Fruit fly (Drosophila melanogaster): Measurements from ENCODE around the gene mAcon1.

Gene mAcon1

DNA sequence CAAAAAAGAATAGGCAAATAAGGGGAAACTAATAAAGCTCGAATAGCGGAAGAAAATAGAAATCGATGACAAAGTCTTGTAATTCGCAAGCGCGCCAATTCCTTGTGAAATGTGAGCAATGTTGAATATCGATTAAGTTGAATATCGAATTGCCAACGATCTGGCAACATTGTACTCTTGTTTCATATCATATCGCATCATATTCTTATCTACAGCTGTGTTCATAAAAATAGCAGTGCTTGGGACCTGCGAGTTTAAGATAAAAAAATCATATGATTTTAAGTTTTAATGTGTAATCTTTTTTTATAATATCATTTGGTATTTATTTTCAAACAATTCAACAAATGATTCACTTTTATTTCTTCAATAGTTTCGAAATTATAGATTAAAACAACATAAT lies 19.3 kb upstream of the mAcon1 start:
- TF ChIP-seq pad (GFP tag; optimal IDR thresholded peaks at IDR 0.05) (peak; percentile 43), CG1620 (GFP tag; optimal IDR thresholded peaks at IDR 0.05) (peak; percentile 1), Clk (GFP tag; optimal IDR thresholded peaks at IDR 0.05) (no peak), CG11617 (GFP tag; optimal IDR thresholded peaks at IDR 0.05) (no peak)

dm6 chr2L:21153844-21154243 lies 14.5 kb upstream of the mAcon1 start:
- TF ChIP-seq bab1 (GFP tag; optimal IDR thresholded peaks at IDR 0.05) (peak; percentile 22), pad (GFP tag; optimal IDR thresholded peaks at IDR 0.05) (no peak), cic (GFP tag; optimal IDR thresholded peaks at IDR 0.05) (no peak), ovo (GFP tag; optimal IDR thresholded peaks at IDR 0.05) (no peak), Crg-1 (GFP tag; optimal IDR thresholded peaks at IDR 0.05) (no peak), CG1620 (GFP tag; optimal IDR thresholded peaks at IDR 0.05) (no peak), toe (GFP tag; optimal IDR thresholded peaks at IDR 0.05) (no peak), Hr96 (GFP tag; optimal IDR thresholded peaks at IDR 0.05) (no peak), tj (GFP tag; optimal IDR thresholded peaks at IDR 0.05) (no peak)

dm6 chr2L:21156156-21157040 lies 12.0 kb upstream of the mAcon1 start, which contains the start of the genes Mpp6 and E2f2:
Gene Mpp6 (plus strand): TSS chr2L:21156288.
Gene E2f2 (minus strand): TSS chr2L:21156749.
- TF ChIP-seq kay (GFP tag; ENCODE audit: borderline replicate concordance) (no peak), CG33017 (tag; optimal IDR thresholded peaks at IDR 0.05) (peak; percentile 29), Crg-1 (GFP tag; optimal IDR thresholded peaks at IDR 0.05) (peak; percentile 76), Clk (GFP tag; optimal IDR thresholded peaks at IDR 0.05) (peak; percentile 59), cic (GFP tag; optimal IDR thresholded peaks at IDR 0.05) (no peak), CG7045 (GFP tag; optimal IDR thresholded peaks at IDR 0.05) (no peak), CG5204 (GFP tag; optimal IDR thresholded peaks at IDR 0.05) (no peak), toe (GFP tag; optimal IDR thresholded peaks at IDR 0.05) (peak; percentile 64), CG1620 (GFP tag; optimal IDR thresholded peaks at IDR 0.05) (peak; percentile 83), CG7101 (tag; optimal IDR thresholded peaks at IDR 0.05) (peak; percentile 62), cnc (optimal IDR thresholded peaks at IDR 0.05) (no peak), pad (GFP tag; optimal IDR thresholded peaks at IDR 0.05) (peak; percentile 63), CG12768 (GFP tag; optimal IDR thresholded peaks at IDR 0.05) (peak; percentile 67), ovo (GFP tag; optimal IDR thresholded peaks at IDR 0.05) (no peak), Mnt (GFP tag; optimal IDR thresholded peaks at IDR 0.05) (peak; percentile 90), CG11617 (GFP tag; optimal IDR thresholded peaks at IDR 0.05) (peak; percentile 2), CG14711 (tag; optimal IDR thresholded peaks at IDR 0.05) (no peak)

- TF ChIP-seq bab1 (GFP tag; optimal IDR thresholded peaks at IDR 0.05) (peak; percentile 95), CG14711 (tag; optimal IDR thresholded peaks at IDR 0.05) (peak; percentile 89), CG7101 (tag; optimal IDR thresholded peaks at IDR 0.05) (peak; percentile 96), CG1620 (GFP tag; optimal IDR thresholded peaks at IDR 0.05) (peak; percentile 91), Hr96 (GFP tag; optimal IDR thresholded peaks at IDR 0.05) (no peak), pad (GFP tag; optimal IDR thresholded peaks at IDR 0.05) (peak; percentile 85), CG33017 (tag; optimal IDR thresholded peaks at IDR 0.05) (peak; percentile 94), ovo (GFP tag; optimal IDR thresholded peaks at IDR 0.05) (peak; percentile 77), CG11617 (GFP tag; optimal IDR thresholded peaks at IDR 0.05) (peak; percentile 96), cnc (optimal IDR thresholded peaks at IDR 0.05) (no peak), CG12768 (GFP tag; optimal IDR thresholded peaks at IDR 0.05) (peak; percentile 94), toe (GFP tag; optimal IDR thresholded peaks at IDR 0.05) (peak; percentile 88), Clk (GFP tag; optimal IDR thresholded peaks at IDR 0.05) (peak; percentile 83), tj (GFP tag; optimal IDR thresholded peaks at IDR 0.05) (peak; percentile 89), Mnt (GFP tag; optimal IDR thresholded peaks at IDR 0.05) (peak; percentile 92), cic (GFP tag; optimal IDR thresholded peaks at IDR 0.05) (peak; percentile 73), kay (GFP tag; ENCODE audit: borderline replicate concordance) (no peak), Crg-1 (GFP tag; optimal IDR thresholded peaks at IDR 0.05) (peak; percentile 87), CG7045 (GFP tag; optimal IDR thresholded peaks at IDR 0.05) (peak; percentile 90), CG5204 (GFP tag; optimal IDR thresholded peaks at IDR 0.05) (no peak)
Observed at dm6 chr2L:21158554-21158953, 9.8 kb upstream of the mAcon1 start, which contains the start of the genes Coq3 and Pld3. Gene Coq3 (minus strand): TSS chr2L:21158611. Gene Pld3 (plus strand): TSS chr2L:21158847.

- peak; percentile 45 for TF ChIP-seq bab1 (GFP tag; optimal IDR thresholded peaks at IDR 0.05)
- TF ChIP-seq CG12768 (GFP tag; optimal IDR thresholded peaks at IDR 0.05): no peak
- no peak for TF ChIP-seq CG1620 (GFP tag; optimal IDR thresholded peaks at IDR 0.05)
- TF ChIP-seq tj (GFP tag; optimal IDR thresholded peaks at IDR 0.05): peak; percentile 61
- TF ChIP-seq cic (GFP tag; optimal IDR thresholded peaks at IDR 0.05): no peak
- no peak for TF ChIP-seq cnc (optimal IDR thresholded peaks at IDR 0.05)
- TF ChIP-seq pad (GFP tag; optimal IDR thresholded peaks at IDR 0.05): no peak
Observed at dm6 chr2L:21162875-21163274, 5.5 kb upstream of the mAcon1 start, which contains the start of gene Nbr. Gene Nbr (minus strand): TSS chr2L:21163083.

- peak; percentile 35 for TF ChIP-seq bab1 (GFP tag; optimal IDR thresholded peaks at IDR 0.05)
- peak; percentile 29 for TF ChIP-seq CG7101 (tag; optimal IDR thresholded peaks at IDR 0.05)
- peak; percentile 44 for TF ChIP-seq Hr96 (GFP tag; optimal IDR thresholded peaks at IDR 0.05)
- peak; percentile 27 for TF ChIP-seq pad (GFP tag; optimal IDR thresholded peaks at IDR 0.05)
- no peak for TF ChIP-seq CG33017 (tag; optimal IDR thresholded peaks at IDR 0.05)
- no peak for TF ChIP-seq Crg-1 (GFP tag; optimal IDR thresholded peaks at IDR 0.05)
- TF ChIP-seq CG14711 (tag; optimal IDR thresholded peaks at IDR 0.05): peak; percentile 16
- TF ChIP-seq kay (GFP tag; ENCODE audit: borderline replicate concordance): no peak
- TF ChIP-seq ovo (GFP tag; optimal IDR thresholded peaks at IDR 0.05): peak; percentile 42
- TF ChIP-seq cnc (optimal IDR thresholded peaks at IDR 0.05): no peak
- TF ChIP-seq CG7045 (GFP tag; optimal IDR thresholded peaks at IDR 0.05): no peak
- no peak for TF ChIP-seq cic (GFP tag; optimal IDR thresholded peaks at IDR 0.05)
- TF ChIP-seq CG5204 (GFP tag; optimal IDR thresholded peaks at IDR 0.05): no peak
- peak; percentile 74 for TF ChIP-seq toe (GFP tag; optimal IDR thresholded peaks at IDR 0.05)
- TF ChIP-seq CG12768 (GFP tag; optimal IDR thresholded peaks at IDR 0.05): peak; percentile 58
- peak; percentile 57 for TF ChIP-seq CG1620 (GFP tag; optimal IDR thresholded peaks at IDR 0.05)
- peak; percentile 51 for TF ChIP-seq tj (GFP tag; optimal IDR thresholded peaks at IDR 0.05)
- TF ChIP-seq CG11617 (GFP tag; optimal IDR thresholded peaks at IDR 0.05): peak; percentile 50
- TF ChIP-seq Mnt (GFP tag; optimal IDR thresholded peaks at IDR 0.05): peak; percentile 98
- no peak for TF ChIP-seq Clk (GFP tag; optimal IDR thresholded peaks at IDR 0.05)
Observed at dm6 chr2L:21163311-21163842, 5.0 kb upstream of the mAcon1 start, which contains the start of gene Noc2. Gene Noc2 (plus strand): TSS chr2L:21163641.
